Worm (Caenorhabditis elegans): ENCODE results near the gene zmp-4.
A peak's percentile ranks its signal among the peaks of the same experiment; 100 is the strongest.

zmp-4 gene

DNA sequence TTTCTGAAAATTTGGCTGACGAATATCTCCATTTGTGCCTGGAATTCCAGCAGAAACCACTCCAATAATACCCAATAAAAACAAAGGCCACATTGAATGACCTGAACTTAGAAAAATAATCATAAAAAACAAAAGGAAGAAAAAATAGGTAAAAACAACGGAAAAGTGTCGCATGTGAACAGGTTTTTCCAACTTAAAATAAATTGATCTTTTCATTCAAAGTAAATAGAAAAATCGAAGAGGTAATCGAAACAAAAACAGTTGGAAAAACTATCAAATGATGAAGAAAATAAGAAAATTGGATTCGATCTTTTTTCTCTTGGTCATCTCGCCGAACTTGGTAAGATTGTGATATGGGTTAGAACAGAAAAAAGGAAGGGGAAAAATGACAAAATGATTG, at the start of gene zmp-4:
zmp-4 (minus strand) TSS at position 101 of the 400 bp plus-strand sequence.
- TF ChIP-seq lsy-2 (tag; optimal IDR thresholded peaks at IDR 0.05) (no peak), nhr-84 (tag; optimal IDR thresholded peaks at IDR 0.05) (no peak), efl-1 (optimal IDR thresholded peaks at IDR 0.05) (no peak), efl-1 (GFP tag; optimal IDR thresholded peaks at IDR 0.05 in 1 of 2) (no peak), nhr-85 (tag) (peak; percentile 37), nhr-76 (tag; optimal IDR thresholded peaks at IDR 0.05) (no peak), lin-35 (GFP tag; optimal IDR thresholded peaks at IDR 0.05) (no peak), ceh-88 (GFP tag; IDR thresholded peaks at IDR 0.05) (no peak), jun-1 (tag; optimal IDR thresholded peaks at IDR 0.05) (no peak), fkh-4 (tag; optimal IDR thresholded peaks at IDR 0.05; ENCODE audit: borderline replicate concordance) (no peak), snpc-4 (tag; optimal IDR thresholded peaks at IDR 0.05) (no peak), hlh-17 (GFP tag; optimal IDR thresholded peaks at IDR 0.05; ENCODE audit: borderline replicate concordance) (no peak), blmp-1 (tag; optimal IDR thresholded peaks at IDR 0.05) (peak; percentile 34), mef-2 (tag; optimal IDR thresholded peaks at IDR 0.05) (no peak), nhr-237 (tag; optimal IDR thresholded peaks at IDR 0.05) (no peak), zag-1 (tag; optimal IDR thresholded peaks at IDR 0.05) (no peak), hpl-2 (GFP tag; optimal IDR thresholded peaks at IDR 0.05) (no peak), lin-39 (tag; optimal IDR thresholded peaks at IDR 0.05) (no peak)

ce11 chrV:14971136-14971535, 49.7 kb upstream of the zmp-4 start, which contains the start of gene nlp-59:
Gene nlp-59 (plus strand): TSS chrV:14971436.
- no peak for TF ChIP-seq egl-27 (tag; optimal IDR thresholded peaks at IDR 0.05)
- TF ChIP-seq dsc-1 (tag; optimal IDR thresholded peaks at IDR 0.05), result no peak
- no peak for TF ChIP-seq nhr-237 (tag; optimal IDR thresholded peaks at IDR 0.05)
- TF ChIP-seq mdl-1 (tag; optimal IDR thresholded peaks at IDR 0.05), result no peak
- TF ChIP-seq lsy-2 (tag; optimal IDR thresholded peaks at IDR 0.05), result no peak
- TF ChIP-seq sup-37 (GFP tag; optimal IDR thresholded peaks at IDR 0.05), result no peak

DNA sequence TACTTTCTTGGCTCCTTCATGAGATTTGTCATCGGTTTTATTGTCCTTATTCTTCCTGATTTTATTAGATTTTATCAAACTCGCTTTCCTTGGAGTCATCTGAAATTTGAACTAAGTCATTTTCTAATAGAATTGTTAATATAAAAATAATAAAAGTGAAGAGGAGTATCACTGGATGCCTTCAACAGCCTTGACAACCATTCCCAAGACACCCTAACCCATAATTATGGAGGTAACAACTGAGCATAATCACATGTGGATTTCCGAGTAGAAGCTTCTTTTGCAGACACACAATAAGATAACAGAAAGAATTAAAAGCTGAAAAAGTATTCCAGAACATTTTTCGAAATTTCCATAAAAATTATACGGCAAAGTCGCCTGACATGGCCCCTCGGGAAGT, 34.3 kb upstream of the zmp-4 start, which contains the start of gene F02D8.9:
F02D8.9 (minus strand) TSS at position 101 of the 400 bp plus-strand sequence.
- TF ChIP-seq nhr-20 (tag; optimal IDR thresholded peaks at IDR 0.05), result no peak
- no peak for TF ChIP-seq dpl-1 (GFP tag; optimal IDR thresholded peaks at IDR 0.05)
- no peak for TF ChIP-seq hlh-17 (GFP tag; optimal IDR thresholded peaks at IDR 0.05; ENCODE audit: borderline replicate concordance)
- TF ChIP-seq fkh-10 (GFP tag; optimal IDR thresholded peaks at IDR 0.05), result no peak
- TF ChIP-seq unc-86 (tag; optimal IDR thresholded peaks at IDR 0.05), result no peak
- TF ChIP-seq grh-1 (GFP tag; IDR thresholded peaks at IDR 0.05), result no peak
- TF ChIP-seq nhr-76 (tag; optimal IDR thresholded peaks at IDR 0.05), result no peak
- no peak for TF ChIP-seq ceh-82 (tag; optimal IDR thresholded peaks at IDR 0.05)
- no peak for TF ChIP-seq rnt-1 (tag; optimal IDR thresholded peaks at IDR 0.05)
- TF ChIP-seq dsc-1 (tag; optimal IDR thresholded peaks at IDR 0.05), result no peak

DNA sequence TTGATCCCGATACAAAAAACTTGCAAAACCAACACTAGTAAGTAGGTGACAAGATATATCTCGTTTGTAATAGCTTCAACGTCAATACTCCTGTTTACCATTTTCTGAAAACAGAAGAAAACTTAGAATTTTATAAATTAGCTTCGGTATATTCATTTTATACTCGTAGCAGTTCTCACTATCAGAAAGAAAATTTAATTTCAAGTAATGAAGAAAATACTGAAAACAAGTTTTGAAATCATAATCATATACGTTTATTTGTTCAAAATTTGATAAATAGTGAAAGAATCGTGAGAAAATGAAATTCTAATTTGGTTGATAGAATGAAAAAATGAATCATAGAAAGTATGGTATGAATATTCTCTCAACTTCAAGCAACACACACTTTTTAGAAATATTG, 33.2 kb upstream of the zmp-4 start, which contains the start of gene C30G7.5:
C30G7.5 (minus strand) TSS at position 101 of the 400 bp plus-strand sequence.
- no peak for TF ChIP-seq fkh-4 (tag; optimal IDR thresholded peaks at IDR 0.05; ENCODE audit: borderline replicate concordance)
- TF ChIP-seq nhr-20 (tag; optimal IDR thresholded peaks at IDR 0.05), result no peak
- no peak for TF ChIP-seq nhr-19 (GFP tag; conservative IDR thresholded peaks at IDR 0.05)
- TF ChIP-seq snu-23 (GFP tag; optimal IDR thresholded peaks at IDR 0.05), result no peak
- TF ChIP-seq unc-62 (GFP tag; optimal IDR thresholded peaks at IDR 0.05), result no peak
- no peak for TF ChIP-seq sox-4 (tag; optimal IDR thresholded peaks at IDR 0.05)
- no peak for TF ChIP-seq hpl-2 (GFP tag; optimal IDR thresholded peaks at IDR 0.05)
- TF ChIP-seq tbx-2 (tag; optimal IDR thresholded peaks at IDR 0.05), result no peak
- no peak for TF ChIP-seq fkh-8 (tag; optimal IDR thresholded peaks at IDR 0.05)
- no peak for TF ChIP-seq tlp-1 (tag; optimal IDR thresholded peaks at IDR 0.05)

ce11 chrV:14949477-14949876, 28.1 kb upstream of the zmp-4 start, which contains the start of gene hil-1:
Gene hil-1 (plus strand): TSS chrV:14949777.
- no peak for TF ChIP-seq pag-3 (tag; optimal IDR thresholded peaks at IDR 0.05; ENCODE audit: borderline replicate concordance, insufficient read depth)
- TF ChIP-seq nhr-11 (tag; optimal IDR thresholded peaks at IDR 0.05), result no peak
- no peak for TF ChIP-seq egl-27 (tag; optimal IDR thresholded peaks at IDR 0.05)
- no peak for TF ChIP-seq C16A3.4 (tag; optimal IDR thresholded peaks at IDR 0.05)
- no peak for TF ChIP-seq ces-1 (GFP tag; optimal IDR thresholded peaks at IDR 0.05)
- no peak for TF ChIP-seq efl-1 (optimal IDR thresholded peaks at IDR 0.05)
- no peak for TF ChIP-seq efl-1 (GFP tag; optimal IDR thresholded peaks at IDR 0.05 in 1 of 2)
- TF ChIP-seq zip-4 (GFP tag; optimal IDR thresholded peaks at IDR 0.05), result no peak
- no peak for TF ChIP-seq nhr-237 (tag; optimal IDR thresholded peaks at IDR 0.05)

All from whole organism, L1 larva.